Worm (Caenorhabditis elegans): ENCODE results near the gene ugt-16.
A peak's percentile ranks its signal among the peaks of the same experiment; 100 is the strongest.

ugt-16 gene

DNA sequence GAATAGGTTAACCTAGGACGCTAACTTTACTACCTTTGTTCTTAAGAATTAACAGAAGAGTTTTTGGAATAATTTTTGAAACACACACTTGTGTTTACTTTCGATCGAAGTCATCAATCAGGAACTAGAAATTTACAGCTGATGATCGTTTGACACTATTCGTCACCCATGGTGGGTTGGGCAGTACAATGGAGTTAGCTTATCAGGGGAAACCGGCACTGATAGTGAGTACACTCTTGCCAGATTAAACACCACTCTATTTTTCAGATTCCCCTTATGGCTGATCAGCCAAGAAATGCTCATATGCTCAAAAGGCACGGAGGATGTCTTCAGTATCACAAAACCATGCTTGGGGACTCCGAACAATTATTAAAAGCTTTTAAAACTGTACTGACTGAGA lies 2.8 kb upstream of the ugt-16 start:
- TF ChIP-seq pag-3 (tag; optimal IDR thresholded peaks at IDR 0.05; ENCODE audit: borderline replicate concordance), result no peak
- peak; percentile 61 for TF ChIP-seq elt-2 (tag; optimal IDR thresholded peaks at IDR 0.05)

DNA sequence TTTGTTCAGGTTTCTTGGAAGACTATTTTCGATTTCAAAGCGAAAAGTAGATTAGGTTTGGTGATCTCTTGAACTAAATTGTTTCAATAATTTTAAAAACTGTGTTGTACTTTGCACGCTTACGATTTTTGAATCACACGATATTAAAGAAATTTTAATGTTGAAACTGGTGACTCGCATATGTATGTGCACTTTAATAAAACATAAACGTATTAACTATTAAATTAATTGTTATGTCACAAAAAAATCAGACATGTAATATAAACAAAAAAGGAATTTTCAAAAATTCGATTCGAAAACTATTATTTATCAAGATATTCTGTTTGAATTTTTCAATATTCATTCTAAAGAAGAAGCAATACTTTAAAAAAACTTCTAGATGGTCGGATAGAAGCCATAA lies 2.4 kb downstream of the ugt-16 start, which contains the start of gene ugt-15:
Gene ugt-15, plus strand, starts transcription at position 301 of the 400 bp plus-strand sequence.
- TF ChIP-seq hlh-8 (tag; optimal IDR thresholded peaks at IDR 0.05), result no peak
- no peak for TF ChIP-seq nhr-11 (tag; optimal IDR thresholded peaks at IDR 0.05)
- no peak for TF ChIP-seq ceh-48 (tag; optimal IDR thresholded peaks at IDR 0.05)
- TF ChIP-seq pag-3 (tag; optimal IDR thresholded peaks at IDR 0.05; ENCODE audit: borderline replicate concordance), result no peak
- no peak for TF ChIP-seq pha-2 (tag; optimal IDR thresholded peaks at IDR 0.05)
- TF ChIP-seq ref-2 (tag; optimal IDR thresholded peaks at IDR 0.05), result no peak
- TF ChIP-seq odd-2 (tag; optimal IDR thresholded peaks at IDR 0.05), result no peak
- no peak for TF ChIP-seq lim-6 (tag; optimal IDR thresholded peaks at IDR 0.05)
- no peak for TF ChIP-seq pat-9 (tag; optimal IDR thresholded peaks at IDR 0.05)
- no peak for TF ChIP-seq ttx-3 (tag; optimal IDR thresholded peaks at IDR 0.05)
- TF ChIP-seq sox-4 (tag; optimal IDR thresholded peaks at IDR 0.05), result no peak
- no peak for TF ChIP-seq F13H6.1 (tag; optimal IDR thresholded peaks at IDR 0.05)
- no peak for TF ChIP-seq ceh-31 (tag; optimal IDR thresholded peaks at IDR 0.05)
- no peak for TF ChIP-seq pqm-1 (tag; optimal IDR thresholded peaks at IDR 0.05)
- TF ChIP-seq fax-1 (tag; optimal IDR thresholded peaks at IDR 0.05), result no peak
- no peak for TF ChIP-seq ceh-18 (tag; optimal IDR thresholded peaks at IDR 0.05)

- TF ChIP-seq hlh-6 (tag; optimal IDR thresholded peaks at IDR 0.05) (no peak), unc-3 (GFP tag; conservative IDR thresholded peaks at IDR 0.05) (no peak), unc-3 (tag; optimal IDR thresholded peaks at IDR 0.05) (no peak), ref-2 (tag; optimal IDR thresholded peaks at IDR 0.05) (no peak)
These were observed 10.6 kb downstream of the ugt-16 start, which contains the start of gene C44H9.4 for ce11 chrV:12835388-12835787. Gene C44H9.4, plus strand, starts transcription at chrV:12835688.

ce11 chrV:12844748-12845147 lies 19.9 kb downstream of the ugt-16 start:
- TF ChIP-seq T23F11.4 (GFP tag; optimal IDR thresholded peaks at IDR 0.05) (no peak), sox-2 (GFP tag; IDR thresholded peaks at IDR 0.05) (no peak), ztf-16 (tag; optimal IDR thresholded peaks at IDR 0.05) (no peak), eyg-1 (tag; optimal IDR thresholded peaks at IDR 0.05) (no peak), F13H6.1 (tag; optimal IDR thresholded peaks at IDR 0.05) (no peak), unc-86 (tag; optimal IDR thresholded peaks at IDR 0.05) (no peak), odd-2 (tag; optimal IDR thresholded peaks at IDR 0.05) (no peak), fkh-6 (tag; optimal IDR thresholded peaks at IDR 0.05) (no peak), ceh-9 (tag; optimal IDR thresholded peaks at IDR 0.05) (no peak), ama-1 (optimal IDR thresholded peaks at IDR 0.05) (no peak), ceh-2 (tag; optimal IDR thresholded peaks at IDR 0.05) (no peak), hlh-15 (tag; optimal IDR thresholded peaks at IDR 0.05) (no peak), ref-2 (tag; optimal IDR thresholded peaks at IDR 0.05) (no peak), pha-4 (tag; optimal IDR thresholded peaks at IDR 0.05) (no peak)

- TF ChIP-seq che-1 (tag; optimal IDR thresholded peaks at IDR 0.05) (no peak), ceh-45 (GFP tag; IDR thresholded peaks at IDR 0.05) (no peak), pqm-1 (tag; optimal IDR thresholded peaks at IDR 0.05) (no peak), ceh-18 (tag; optimal IDR thresholded peaks at IDR 0.05) (no peak), npax-4 (tag; optimal IDR thresholded peaks at IDR 0.05) (no peak), pat-9 (tag; optimal IDR thresholded peaks at IDR 0.05) (no peak), dve-1 (tag; optimal IDR thresholded peaks at IDR 0.05) (no peak), ceh-22 (tag; optimal IDR thresholded peaks at IDR 0.05) (no peak), hlh-8 (tag; optimal IDR thresholded peaks at IDR 0.05) (no peak)
These were observed 20.4 kb downstream of the ugt-16 start, which contains the start of gene C44H9.6 for ce11 chrV:12845247-12845646. Gene C44H9.6, minus strand, starts transcription at chrV:12845347.

All from whole organism, late embryonic.